Fruit fly (Drosophila melanogaster) whole organism, prepupa: Measurements from ENCODE around the gene CG9521.

Experiments
- CG31627 ChIP-seq: fragments of 200-800 bp; sonication (Bioruptor generic); optimal IDR thresholded peaks from 3 replicates; lab custom pipeline; 2016; ENCODE audit warnings: missing biosample characterization, missing genetic modification characterization
- CG6163 ChIP-seq: fragments of 200-800 bp; sonication (Bioruptor generic); IDR thresholded peaks from 3 replicates; pipeline ENCODE4 v1.3.6; 2022; ENCODE audit warnings: missing biosample characterization, missing genetic modification characterization
- CG6808 ChIP-seq: fragments of 200-800 bp; sonication (Bioruptor generic); optimal IDR thresholded peaks from 3 replicates; lab custom pipeline; 2017; ENCODE audit warnings: missing biosample characterization, missing genetic modification characterization, mild to moderate bottlenecking, moderate library complexity, missing genetic modification reagents
- CG8632 ChIP-seq: fragments of 200-800 bp; sonication (Bioruptor generic); optimal IDR thresholded peaks from 3 replicates; lab custom pipeline; 2016; ENCODE audit warnings: missing biosample characterization, missing genetic modification characterization
- Gug ChIP-seq: fragments of 200-800 bp; sonication (Bioruptor generic); IDR thresholded peaks from 2 replicates; pipeline ENCODE4 v1.3.6; 2022; ENCODE audit warnings: missing biosample characterization, missing genetic modification characterization
- Hr39 ChIP-seq: fragments of 200-800 bp; sonication (Bioruptor generic); optimal IDR thresholded peaks from 2 replicates; lab custom pipeline; 2016; ENCODE audit warnings: missing biosample characterization, missing genetic modification characterization
- Hr4 ChIP-seq: fragments of 200-800 bp; sonication (Bioruptor generic); optimal IDR thresholded peaks from 3 replicates; lab custom pipeline; 2016; ENCODE audit warnings: missing biosample characterization, missing genetic modification characterization
- OdsH ChIP-seq: fragments of 200-800 bp; sonication (Bioruptor generic); optimal IDR thresholded peaks from 3 replicates; lab custom pipeline; 2016; ENCODE audit warnings: missing biosample characterization, missing genetic modification characterization
- Sox15 ChIP-seq: fragments of 200-800 bp; sonication (Bioruptor generic); optimal IDR thresholded peaks from 3 replicates; lab custom pipeline; 2016; ENCODE audit warnings: missing biosample characterization, missing genetic modification characterization
- acj6 ChIP-seq: fragments of 200-800 bp; sonication (Bioruptor generic); optimal IDR thresholded peaks from 3 replicates; lab custom pipeline; 2016; ENCODE audit warnings: missing biosample characterization, missing genetic modification characterization
- fd85E ChIP-seq: fragments of 200-800 bp; sonication (Bioruptor generic); optimal IDR thresholded peaks from 3 replicates; lab custom pipeline; 2016; ENCODE audit warnings: missing biosample characterization, missing genetic modification characterization

- TF ChIP-seq Hr39 (peak; percentile 53), CG6808 (GFP tag; lab: Kevin White, UChicago) (no peak), Sox15 (GFP tag; lab: Kevin White, UChicago) (no peak), OdsH (GFP tag; lab: Kevin White, UChicago) (peak; percentile 3), CG31627 (GFP tag; lab: Kevin White, UChicago) (peak; percentile 46), CG8632 (GFP tag; lab: Kevin White, UChicago) (peak; percentile 14), CG6163 (GFP tag; lab: Robert Waterston, UW) (peak; percentile 66; the same call in 2 of the 3 replicates), acj6 (GFP tag; lab: Kevin White, UChicago) (peak; percentile 19), fd85E (GFP tag; lab: Kevin White, UChicago) (no peak), Gug (GFP tag; lab: Robert Waterston, UW) (no peak), Hr4 (peak; percentile 5)
Observed at dm6 chrX:14839739-14840347, 13.2 kb downstream of the CG9521 start.
